Fruit fly (Drosophila melanogaster) whole organism, embryonic: ENCODE measurements around the gene CG32320.

Experiments
- Atf6 ChIP-seq: fragments of 200-800 bp; sonication (Bioruptor generic); IDR thresholded peaks from 2 replicates; pipeline ENCODE4 v1.3.6; 2022; ENCODE audit warnings: missing biosample characterization, missing genetic modification characterization
- Bteb2 ChIP-seq: fragments of 200-800 bp; sonication (Bioruptor generic); optimal IDR thresholded peaks from 2 replicates; lab custom pipeline; 2016; ENCODE audit warnings: missing biosample characterization, missing genetic modification characterization
- CG11093 ChIP-seq: fragments of 200-800 bp; sonication (Bioruptor generic); IDR thresholded peaks from 3 replicates; pipeline ENCODE4 v1.3.6; 2022; ENCODE audit warnings: missing biosample characterization, missing genetic modification characterization
- CG11723 ChIP-seq: fragments of 200-800 bp; sonication (Bioruptor generic); optimal IDR thresholded peaks from 2 replicates; lab custom pipeline; 2017; ENCODE audit warnings: missing biosample characterization, mild to moderate bottlenecking, missing genetic modification characterization
- CG14441 ChIP-seq: fragments of 200-800 bp; sonication (Bioruptor generic); IDR thresholded peaks from 2 replicates; pipeline ENCODE4 v1.3.6; 2022; ENCODE audit warnings: missing biosample characterization, missing genetic modification characterization
- CG17568 ChIP-seq: fragments of 200-800 bp; sonication (Bioruptor generic); optimal IDR thresholded peaks from 2 replicates; lab custom pipeline; 2018; ENCODE audit warnings: missing biosample characterization, mild to moderate bottlenecking, missing genetic modification characterization, moderate library complexity
- CG18011 ChIP-seq: fragments of 200-800 bp; sonication (Bioruptor generic); optimal IDR thresholded peaks from 2 replicates; lab custom pipeline; 2017; ENCODE audit warnings: missing biosample characterization, missing genetic modification characterization, mild to moderate bottlenecking, moderate library complexity, missing genotype
- CG2202 ChIP-seq: fragments of 200-800 bp; sonication (Bioruptor generic); optimal IDR thresholded peaks from 2 replicates; lab custom pipeline; 2018; ENCODE audit warnings: missing biosample characterization, mild to moderate bottlenecking, missing genetic modification characterization
- CG31365 ChIP-seq: fragments of 200-800 bp; sonication (Bioruptor generic); optimal IDR thresholded peaks from 2 replicates; lab custom pipeline; 2018; ENCODE audit warnings: missing biosample characterization, mild to moderate bottlenecking, missing genetic modification characterization
- CG3281 ChIP-seq: fragments of 200-800 bp; sonication (Bioruptor generic); optimal IDR thresholded peaks from 3 replicates; lab custom pipeline; 2017; ENCODE audit warnings: missing biosample characterization, mild to moderate bottlenecking, missing genetic modification characterization
- CG33213 ChIP-seq: fragments of 200-800 bp; sonication (Bioruptor generic); optimal IDR thresholded peaks from 3 replicates; lab custom pipeline; 2016; ENCODE audit warnings: missing biosample characterization, missing genetic modification characterization
- CG3838 ChIP-seq: fragments of 200-800 bp; sonication (Bioruptor generic); optimal IDR thresholded peaks from 3 replicates; lab custom pipeline; 2016; ENCODE audit warnings: missing biosample characterization, missing genetic modification characterization
- CG4404 ChIP-seq: fragments of 200-800 bp; sonication (Bioruptor generic); IDR thresholded peaks from 2 replicates; pipeline ENCODE4 v1.3.6; 2022; ENCODE audit warnings: missing biosample characterization, missing genetic modification characterization
- Dad ChIP-seq: fragments of 200-800 bp; sonication (Bioruptor generic); optimal IDR thresholded peaks from 3 replicates; lab custom pipeline; 2016; ENCODE audit warnings: missing biosample characterization, missing genetic modification characterization
- E2f1 ChIP-seq: fragments of 200-800 bp; sonication (Bioruptor generic); IDR thresholded peaks from 2 replicates; pipeline ENCODE4 v1.3.6; 2022; ENCODE audit warnings: missing biosample characterization, missing genetic modification characterization
- ERR ChIP-seq: fragments of 200-800 bp; sonication (Bioruptor generic); optimal IDR thresholded peaks from 2 replicates; lab custom pipeline; 2016; ENCODE audit warnings: missing biosample characterization, missing genetic modification characterization
- Jarid2 ChIP-seq: fragments of 200-800 bp; sonication (Bioruptor generic); optimal IDR thresholded peaks from 3 replicates; lab custom pipeline; 2017; ENCODE audit warnings: mild to moderate bottlenecking, missing biosample characterization, missing genetic modification reagents, missing genetic modification characterization
- Lpt ChIP-seq: fragments of >200 bp; optimal IDR thresholded peaks from 2 replicates; lab custom pipeline; 2018; ENCODE audit warnings: missing biosample characterization, missing genetic modification characterization
- Nf-YB ChIP-seq: fragments of 200-800 bp; sonication (Bioruptor generic); optimal IDR thresholded peaks from 3 replicates; lab custom pipeline; 2019; ENCODE audit warnings: missing biosample characterization, mild to moderate bottlenecking, missing genetic modification characterization, moderate library complexity
- PHDP ChIP-seq: fragments of 200-800 bp; sonication (Bioruptor generic); optimal IDR thresholded peaks from 3 replicates; lab custom pipeline; 2018; ENCODE audit warnings: missing biosample characterization, mild to moderate bottlenecking, missing genetic modification characterization, moderate library complexity
- Pdp1 ChIP-seq, 2 experiments: fragments of 200-800 bp; sonication (Bioruptor generic); optimal IDR thresholded peaks; 3 replicates each; lab custom pipeline; 2016; ENCODE audit warnings: missing biosample characterization in 2 of 2, missing genetic modification characterization in 2 of 2, mild to moderate bottlenecking in 1 of 2, moderate library complexity in 1 of 2
- Sox100B ChIP-seq: fragments of 200-800 bp; sonication (Bioruptor generic); optimal IDR thresholded peaks from 3 replicates; lab custom pipeline; 2018; ENCODE audit warnings: missing biosample characterization, mild to moderate bottlenecking, missing genetic modification characterization
- Trl ChIP-seq, 3 experiments: fragments of >200 bp in 2 of 3; fragments of 200-800 bp in 1 of 3; sonication (Bioruptor generic) in 1 of 3; optimal IDR thresholded peaks; 2 replicates in 1 of 3; 3 replicates in 2 of 3; lab custom pipeline; 2016 to 2017; ENCODE audit warnings: missing biosample characterization in 1 of 3, missing genetic modification characterization in 1 of 3
- Xbp1 ChIP-seq: fragments of 200-800 bp; sonication (Bioruptor generic); optimal IDR thresholded peaks from 3 replicates; lab custom pipeline; 2016; ENCODE audit warnings: missing biosample characterization, mild to moderate bottlenecking, missing genetic modification characterization
- Xrp1 ChIP-seq: fragments of 200-800 bp; sonication (Bioruptor generic); IDR thresholded peaks from 2 replicates; pipeline ENCODE4 v1.3.6; 2022; ENCODE audit warnings: missing biosample characterization, missing genetic modification characterization
- ac ChIP-seq: fragments of 200-800 bp; sonication (Bioruptor generic); optimal IDR thresholded peaks from 3 replicates; lab custom pipeline; 2017; ENCODE audit warnings: missing biosample characterization, mild to moderate bottlenecking, missing genetic modification characterization
- bowl ChIP-seq: fragments of 200-800 bp; sonication (Bioruptor generic); IDR thresholded peaks from 2 replicates; pipeline ENCODE4 v1.3.6; 2022; ENCODE audit warnings: missing biosample characterization, missing genetic modification characterization
- br ChIP-seq: fragments of >200 bp; optimal IDR thresholded peaks from 2 replicates; lab custom pipeline; 2017
- cas ChIP-seq: fragments of 200-800 bp; sonication (Bioruptor generic); IDR thresholded peaks from 2 replicates; pipeline ENCODE4 v1.3.6; 2022; ENCODE audit warnings: missing biosample characterization, missing genetic modification characterization
- chif ChIP-seq, 2 experiments: fragments of 200-800 bp; sonication (Bioruptor generic); optimal IDR thresholded peaks; 3 replicates each; lab custom pipeline; 2016; ENCODE audit warnings: missing biosample characterization in 2 of 2, missing genetic modification characterization in 2 of 2
- chinmo ChIP-seq: fragments of 200-800 bp; sonication (Bioruptor generic); IDR thresholded peaks from 4 replicates; pipeline ENCODE4 v1.3.6; 2022; ENCODE audit warnings: missing biosample characterization, missing genetic modification characterization; ENCODE audit not compliant: partially characterized antibody
- crol ChIP-seq: fragments of 200-800 bp; sonication (Bioruptor generic); IDR thresholded peaks from 2 replicates; pipeline ENCODE4 v1.3.6; 2022; ENCODE audit warnings: missing biosample characterization, missing genetic modification characterization
- dati ChIP-seq: fragments of 200-800 bp; sonication (Bioruptor generic); IDR thresholded peaks from 2 replicates; pipeline ENCODE4 v1.3.6; 2022; ENCODE audit warnings: missing biosample characterization, missing genetic modification characterization
- dysf ChIP-seq: fragments of 200-800 bp; sonication (Bioruptor generic); IDR thresholded peaks from 3 replicates; pipeline ENCODE4 v1.3.6; 2022; ENCODE audit warnings: missing biosample characterization, missing genetic modification characterization
- fru ChIP-seq: fragments of >200 bp; optimal IDR thresholded peaks from 2 replicates; lab custom pipeline; 2017
- fu2 ChIP-seq: fragments of 200-800 bp; sonication (Bioruptor generic); optimal IDR thresholded peaks from 2 replicates; lab custom pipeline; 2016; ENCODE audit warnings: missing biosample characterization, missing genetic modification characterization
- gfzf ChIP-seq: fragments of 200-800 bp; sonication (Bioruptor generic); optimal IDR thresholded peaks from 2 replicates; lab custom pipeline; 2016; ENCODE audit warnings: missing biosample characterization, mild to moderate bottlenecking, missing genetic modification characterization, moderate library complexity
- ind ChIP-seq: fragments of 200-800 bp; sonication (Bioruptor generic); optimal IDR thresholded peaks from 3 replicates; lab custom pipeline; 2016; ENCODE audit warnings: missing biosample characterization, missing genetic modification characterization
- inv ChIP-seq: fragments of 200-800 bp; sonication (Bioruptor generic); IDR thresholded peaks from 2 replicates; pipeline ENCODE4 v1.3.6; 2022; ENCODE audit warnings: missing biosample characterization, missing genetic modification characterization; ENCODE audit not compliant: partially characterized antibody
- lab ChIP-seq: fragments of 200-800 bp; sonication (Bioruptor generic); optimal IDR thresholded peaks from 3 replicates; lab custom pipeline; 2017; ENCODE audit warnings: missing biosample characterization, missing genetic modification characterization, mild to moderate bottlenecking, moderate library complexity, missing genetic modification reagents
- lov ChIP-seq, 2 experiments: fragments of 200-800 bp in 1 of 2; fragments of >200 bp in 1 of 2; sonication (Bioruptor generic) in 1 of 2; IDR thresholded peaks in 1 of 2; optimal IDR thresholded peaks in 1 of 2; 2 replicates in 1 of 2; 3 replicates in 1 of 2; pipeline versions ENCODE4 v1.3.6 to Lab custom; 2017 to 2022; ENCODE audit warnings: missing biosample characterization in 1 of 2, missing genetic modification characterization in 1 of 2
- mam ChIP-seq: fragments of 200-800 bp; sonication (Bioruptor generic); optimal IDR thresholded peaks from 3 replicates; lab custom pipeline; 2016; ENCODE audit warnings: missing biosample characterization, missing genetic modification characterization
- onecut ChIP-seq: fragments of 200-800 bp; sonication (Bioruptor generic); IDR thresholded peaks from 2 replicates; pipeline ENCODE4 v1.3.6; 2022; ENCODE audit warnings: missing biosample characterization, missing genetic modification characterization
- psq ChIP-seq: fragments of 200-800 bp; sonication (Bioruptor generic); optimal IDR thresholded peaks from 2 replicates; lab custom pipeline; 2017; ENCODE audit warnings: missing biosample characterization, missing genetic modification characterization
- sens ChIP-seq: fragments of 200-800 bp; sonication (Bioruptor generic); peaks from one replicate; lab custom pipeline; 2016; ENCODE audit warnings: missing biosample characterization, missing genetic modification characterization
- sim ChIP-seq: fragments of 200-800 bp; sonication (Bioruptor generic); IDR thresholded peaks from 2 replicates; pipeline ENCODE4 v1.3.6; 2022; ENCODE audit warnings: missing biosample characterization, missing genetic modification characterization
- ssp ChIP-seq: fragments of 200-800 bp; sonication (Bioruptor generic); IDR thresholded peaks from 2 replicates; pipeline ENCODE4 v1.3.6; 2022; ENCODE audit warnings: missing biosample characterization, missing genetic modification characterization
- stc ChIP-seq: fragments of 200-800 bp; sonication (Bioruptor generic); IDR thresholded peaks from 2 replicates; pipeline ENCODE4 v1.3.6; 2022; ENCODE audit warnings: missing biosample characterization, missing genetic modification characterization
- tap ChIP-seq: fragments of 200-800 bp; optimal IDR thresholded peaks from 3 replicates; lab custom pipeline; 2019; ENCODE audit warnings: missing biosample characterization, mild to moderate bottlenecking, missing genetic modification characterization, moderate library complexity
- tgo ChIP-seq: fragments of 200-800 bp; sonication (Bioruptor generic); IDR thresholded peaks from 3 replicates; pipeline ENCODE4 v1.3.6; 2022; ENCODE audit warnings: missing biosample characterization, missing genetic modification characterization
- twi ChIP-seq: fragments of 200-800 bp; optimal IDR thresholded peaks from 2 replicates; lab custom pipeline; 2019; ENCODE audit warnings: missing biosample characterization, mild to moderate bottlenecking, missing genetic modification characterization, moderate library complexity
- vnd ChIP-seq: fragments of 200-800 bp; sonication (Bioruptor generic); IDR thresholded peaks from 3 replicates; pipeline ENCODE4 v1.3.6; 2022; ENCODE audit warnings: missing biosample characterization, missing genetic modification characterization; ENCODE audit not compliant: partially characterized antibody

CG32320 gene

dm6 chr3L:1442906-1443305 is 44.5 kb downstream of the CG32320 start (continued):
- TF ChIP-seq CG18011 (GFP tag; lab: Kevin White, UChicago) = no peak
- no peak for TF ChIP-seq Lpt (GFP tag; lab: Kevin White, UChicago)
- TF ChIP-seq twi = peak; percentile 93
- no peak for TF ChIP-seq Jarid2
- TF ChIP-seq vnd (GFP tag; lab: Robert Waterston, UW) = no peak
- peak; percentile 85 for TF ChIP-seq PHDP
- TF ChIP-seq Trl (optimal IDR thresholded peaks at IDR 0.05; lab: Kevin White, UChicago) = no peak
- peak; percentile 85 for TF ChIP-seq Trl (GFP tag; optimal IDR thresholded peaks at IDR 0.05; lab: Kevin White, UChicago)
- no peak for TF ChIP-seq crol
- TF ChIP-seq sim (GFP tag; lab: Robert Waterston, UW) = peak; percentile 90
- peak in 1 of 2 experiments; percentile 82 for TF ChIP-seq Pdp1 (GFP tag; optimal IDR thresholded peaks at IDR 0.05; lab: Kevin White, UChicago)
- TF ChIP-seq CG3281 = no peak
- TF ChIP-seq CG17568 (GFP tag; lab: Kevin White, UChicago) = peak; percentile 75
- TF ChIP-seq Xrp1 (GFP tag; lab: Robert Waterston, UW) = peak; percentile 98
- TF ChIP-seq fu2 (GFP tag; lab: Kevin White, UChicago) = no peak
- TF ChIP-seq sens (GFP tag; lab: Kevin White, UChicago) = peak; percentile 99
- peak; percentile 88 for TF ChIP-seq CG11093 (GFP tag; lab: Robert Waterston, UW)
- TF ChIP-seq br (lab: Kevin White, UChicago) = no peak
- peak; percentile 89 for TF ChIP-seq tap
- no peak for TF ChIP-seq lov (optimal IDR thresholded peaks at IDR 0.05; lab: Kevin White, UChicago)
- TF ChIP-seq lov (GFP tag; IDR thresholded peaks at IDR 0.05; lab: Robert Waterston, UW) = peak; percentile 95
- TF ChIP-seq dysf (GFP tag; lab: Robert Waterston, UW) = peak; percentile 83
- no peak for TF ChIP-seq chinmo (GFP tag; lab: Robert Waterston, UW)
- TF ChIP-seq Nf-YB (GFP tag; lab: Kevin White, UChicago) = peak; percentile 76
- TF ChIP-seq Atf6 (GFP tag; lab: Robert Waterston, UW) = no peak
- peak; percentile 64 for TF ChIP-seq CG33213 (GFP tag; lab: Kevin White, UChicago)
- peak; percentile 88 for TF ChIP-seq Xbp1 (GFP tag; lab: Kevin White, UChicago)
- TF ChIP-seq ac = peak; percentile 72
- peak; percentile 31 for TF ChIP-seq Bteb2 (GFP tag; lab: Kevin White, UChicago)
- TF ChIP-seq CG4404 = peak; percentile 92
- peak; percentile 55; the same call in 1 of the 2 replicates for TF ChIP-seq stc (GFP tag; lab: Robert Waterston, UW)
- TF ChIP-seq tgo = peak; percentile 82
- peak; percentile 80 for TF ChIP-seq dati
- peak; percentile 21 for TF ChIP-seq ERR (GFP tag; lab: Kevin White, UChicago)
- peak; percentile 81 for TF ChIP-seq Sox100B
- TF ChIP-seq mam (GFP tag; lab: Kevin White, UChicago) = peak; percentile 54
- TF ChIP-seq psq (GFP tag; lab: Kevin White, UChicago) = peak; percentile 82
- TF ChIP-seq CG11723 (GFP tag; lab: Kevin White, UChicago) = peak; percentile 68
- peak; percentile 61 for TF ChIP-seq Dad (GFP tag; lab: Kevin White, UChicago)
- TF ChIP-seq E2f1 (GFP tag; lab: Robert Waterston, UW) = peak; percentile 77
- peak; percentile 55 for TF ChIP-seq CG14441 (GFP tag; lab: Robert Waterston, UW)
- no peak for TF ChIP-seq CG31365 (tag; lab: Kevin White, UChicago)
- TF ChIP-seq fru (lab: Kevin White, UChicago) = no peak
- peak; percentile 82 for TF ChIP-seq ssp (GFP tag; lab: Robert Waterston, UW)
- peak; percentile 82 for TF ChIP-seq onecut (GFP tag; lab: Robert Waterston, UW)
- TF ChIP-seq CG3838 (GFP tag; lab: Kevin White, UChicago) = peak; percentile 64
- no peak for TF ChIP-seq gfzf (GFP tag; lab: Kevin White, UChicago)
- peak; percentile 92 to 95 for TF ChIP-seq chif (GFP tag; optimal IDR thresholded peaks at IDR 0.05; lab: Kevin White, UChicago)
- no peak for TF ChIP-seq inv (GFP tag; lab: Robert Waterston, UW)
- no peak for TF ChIP-seq cas
- TF ChIP-seq bowl = no peak
- peak; percentile 95 for TF ChIP-seq CG2202 (tag; lab: Kevin White, UChicago)
- peak; percentile 60 for TF ChIP-seq ind (GFP tag; lab: Kevin White, UChicago)
- TF ChIP-seq lab (GFP tag; lab: Kevin White, UChicago) = peak; percentile 17
